Fruit fly (Drosophila melanogaster): ENCODE data around the gene CG18745.

- no peak for TF ChIP-seq Hr78 (GFP tag; optimal IDR thresholded peaks at IDR 0.05)
- TF ChIP-seq usp (GFP tag; optimal IDR thresholded peaks at IDR 0.05): no peak
- TF ChIP-seq foxo (GFP tag; optimal IDR thresholded peaks at IDR 0.05): no peak
- TF ChIP-seq N (GFP tag; optimal IDR thresholded peaks at IDR 0.05): no peak
Observed at dm6 chr3R:7787899-7788298, 2.0 kb upstream of the CG18745 start, which contains the start of gene CG18748.
